Worm (Caenorhabditis elegans): ENCODE measurements around the gene znf-593.

- TF ChIP-seq mdl-1 (tag; optimal IDR thresholded peaks at IDR 0.05): no peak
- TF ChIP-seq egl-27 (tag; optimal IDR thresholded peaks at IDR 0.05): no peak
- no peak for TF ChIP-seq R02D3.7 (tag; optimal IDR thresholded peaks at IDR 0.05)
- TF ChIP-seq pqm-1 (tag; optimal IDR thresholded peaks at IDR 0.05): no peak
- no peak for TF ChIP-seq fkh-10 (GFP tag; optimal IDR thresholded peaks at IDR 0.05)
- no peak for TF ChIP-seq ama-1 (optimal IDR thresholded peaks at IDR 0.05)
- TF ChIP-seq dve-1 (tag; optimal IDR thresholded peaks at IDR 0.05; ENCODE audit: insufficient read depth): no peak
Measured at ce11 chrIII:11916260-11916659, 2.3 kb downstream of the znf-593 start.
